Worm (Caenorhabditis elegans): ENCODE measurements around the gene C14C11.2.

- TF ChIP-seq gei-17 (GFP tag; optimal IDR thresholded peaks at IDR 0.05) (no peak), dox-1 (GFP tag; IDR thresholded peaks at IDR 0.05) (no peak), ztf-18 (tag; optimal IDR thresholded peaks at IDR 0.05) (no peak), ztf-26 (tag; optimal IDR thresholded peaks at IDR 0.05) (no peak), bed-2 (GFP tag; IDR thresholded peaks at IDR 0.05) (no peak), ztf-22 (GFP tag; optimal IDR thresholded peaks at IDR 0.05) (no peak), ceh-58 (GFP tag; IDR thresholded peaks at IDR 0.05) (no peak), zfh-2 (GFP tag; conservative IDR thresholded peaks at IDR 0.05) (no peak), snpc-1.1 (tag; optimal IDR thresholded peaks at IDR 0.05; ENCODE audit: insufficient read depth) (no peak), xnd-1 (tag; optimal IDR thresholded peaks at IDR 0.05) (no peak), let-526 (GFP tag; IDR thresholded peaks at IDR 0.05) (no peak), hrde-1 (tag; optimal IDR thresholded peaks at IDR 0.05; ENCODE audit: borderline replicate concordance) (no peak), ztf-6 (GFP tag; IDR thresholded peaks at IDR 0.05) (no peak)
Observed at ce11 chrV:5672270-5672669, 11.3 kb downstream of the C14C11.2 start.

Measured in whole organism, young adult.